Worm (Caenorhabditis elegans): ENCODE data around the gene C17B7.12.
A peak's percentile ranks its signal among the peaks of the same experiment; 100 is the strongest.

C17B7.12 gene

ce11 chrV:3391005-3391404, 38.0 kb downstream of the C17B7.12 start (continued):
- TF ChIP-seq madf-9 (GFP tag; conservative IDR thresholded peaks at IDR 0.05) (0 out of 2 replicates have a peak, but pooled peaks have one; percentile 30), T20F7.1 (GFP tag; optimal IDR thresholded peaks at IDR 0.05) (no peak), nhr-76 (tag; optimal IDR thresholded peaks at IDR 0.05) (peak; percentile 62), nhr-102 (tag; optimal IDR thresholded peaks at IDR 0.05) (no peak), snpc-4 (tag; optimal IDR thresholded peaks at IDR 0.05) (no peak), Y75B8A.6 (GFP tag; IDR thresholded peaks at IDR 0.05) (no peak), aha-1 (tag) (peak; percentile 95), nhr-10 (tag; optimal IDR thresholded peaks at IDR 0.05) (peak; percentile 12), hif-1 (tag; optimal IDR thresholded peaks at IDR 0.05) (peak in 1 of 2 experiments; percentile 49), ztf-7 (tag; optimal IDR thresholded peaks at IDR 0.05) (no peak), ceh-32 (tag; optimal IDR thresholded peaks at IDR 0.05; ENCODE audit: poor library complexity) (no peak), dpl-1 (GFP tag; optimal IDR thresholded peaks at IDR 0.05) (peak; percentile 69), hmg-1.1 (GFP tag; IDR thresholded peaks at IDR 0.05) (peak; percentile 78), mxl-2 (GFP tag; conservative IDR thresholded peaks at IDR 0.05) (no peak; the same call in 1 of the 2 replicates), lim-7 (GFP tag; IDR thresholded peaks at IDR 0.05) (no peak), F10B5.3 (tag; optimal IDR thresholded peaks at IDR 0.05) (no peak), F26F4.8 (GFP tag; conservative IDR thresholded peaks at IDR 0.05) (no peak), unc-39 (tag; optimal IDR thresholded peaks at IDR 0.05) (no peak), nhr-237 (tag; optimal IDR thresholded peaks at IDR 0.05) (no peak), madf-5 (GFP tag; IDR thresholded peaks at IDR 0.05) (no peak), ceh-62 (tag; optimal IDR thresholded peaks at IDR 0.05) (no peak), tag-97 (GFP tag; IDR thresholded peaks at IDR 0.05) (no peak), mxl-3 (GFP tag; optimal IDR thresholded peaks at IDR 0.05) (peak; percentile 87), dmd-6 (GFP tag; IDR thresholded peaks at IDR 0.05) (peak; percentile 94), daf-8 (GFP tag; IDR thresholded peaks at IDR 0.05) (no peak), nhr-11 (tag; optimal IDR thresholded peaks at IDR 0.05) (peak; percentile 83), zfp-2 (tag; optimal IDR thresholded peaks at IDR 0.05) (peak; percentile 7), lin-1 (GFP tag; IDR thresholded peaks at IDR 0.05) (no peak), ZK546.5 (tag; optimal IDR thresholded peaks at IDR 0.05) (no peak), F37D6.2 (tag; optimal IDR thresholded peaks at IDR 0.05) (no peak), attf-4 (tag; optimal IDR thresholded peaks at IDR 0.05) (no peak), zip-2 (tag; optimal IDR thresholded peaks at IDR 0.05) (no peak), gei-8 (GFP tag; optimal IDR thresholded peaks at IDR 0.05) (no peak), lin-13 (GFP tag; optimal IDR thresholded peaks at IDR 0.05) (peak; percentile 38), sdz-12 (GFP tag; optimal IDR thresholded peaks at IDR 0.05) (no peak), lir-3 (tag; optimal IDR thresholded peaks at IDR 0.05) (no peak), jun-1 (tag; optimal IDR thresholded peaks at IDR 0.05) (peak; percentile 45), nhr-6 (tag; optimal IDR thresholded peaks at IDR 0.05) (peak; percentile 86), ceh-28 (tag; optimal IDR thresholded peaks at IDR 0.05) (no peak), dmd-9 (GFP tag; IDR thresholded peaks at IDR 0.05) (no peak; the same call in 1 of the 2 replicates), vab-7 (GFP tag; IDR thresholded peaks at IDR 0.05) (no peak), dmd-8 (GFP tag; IDR thresholded peaks at IDR 0.05) (no peak), ztf-11 (tag; optimal IDR thresholded peaks at IDR 0.05) (no peak), nhr-111 (GFP tag; optimal IDR thresholded peaks at IDR 0.05) (no peak), daf-19 (GFP tag; conservative IDR thresholded peaks at IDR 0.05) (no peak), spr-1 (tag; optimal IDR thresholded peaks at IDR 0.05) (no peak), T26A8.4 (GFP tag; IDR thresholded peaks at IDR 0.05) (peak; percentile 44; the same call in 1 of the 2 replicates), pha-4 (GFP tag; IDR thresholded peaks at IDR 0.05) (no peak), pha-4 (tag; optimal IDR thresholded peaks at IDR 0.05) (peak; percentile 70), hlh-11 (tag; optimal IDR thresholded peaks at IDR 0.05) (peak; percentile 93), lin-39 (tag; optimal IDR thresholded peaks at IDR 0.05) (no peak), ces-1 (GFP tag; optimal IDR thresholded peaks at IDR 0.05) (no peak), ctbp-1 (GFP tag; IDR thresholded peaks at IDR 0.05) (peak; percentile 57; the same call in 1 of the 2 replicates)
